Worm (Caenorhabditis elegans): ENCODE measurements around the gene Y58A7A.4.

ce11 chrV:5084957-5085465 is at the start of gene Y58A7A.4:
- no peak for TF ChIP-seq flh-1 (GFP tag; optimal IDR thresholded peaks at IDR 0.05)
- TF ChIP-seq nhr-12 (tag; optimal IDR thresholded peaks at IDR 0.05): no peak
- TF ChIP-seq snpc-4 (tag; optimal IDR thresholded peaks at IDR 0.05): no peak
- TF ChIP-seq elt-3 (tag; optimal IDR thresholded peaks at IDR 0.05): no peak
- TF ChIP-seq pha-4 (tag; optimal IDR thresholded peaks at IDR 0.05): no peak
- TF ChIP-seq mep-1 (tag; optimal IDR thresholded peaks at IDR 0.05): no peak
- no peak for TF ChIP-seq ztf-11 (tag; optimal IDR thresholded peaks at IDR 0.05)
- no peak for TF ChIP-seq unc-39 (tag; optimal IDR thresholded peaks at IDR 0.05)
- no peak for TF ChIP-seq unc-62 (GFP tag; optimal IDR thresholded peaks at IDR 0.05)
- no peak for TF ChIP-seq nhr-76 (tag; optimal IDR thresholded peaks at IDR 0.05)
- TF ChIP-seq lsy-2 (tag; optimal IDR thresholded peaks at IDR 0.05): no peak
- no peak for TF ChIP-seq mls-2 (tag; optimal IDR thresholded peaks at IDR 0.05)
- TF ChIP-seq cnd-1 (tag; optimal IDR thresholded peaks at IDR 0.05): no peak
- no peak for TF ChIP-seq zip-8 (tag; optimal IDR thresholded peaks at IDR 0.05)
